Worm (Caenorhabditis elegans) whole organism, L4 larva: Measurements from ENCODE around the gene Y51H4A.938.
A peak's percentile ranks its signal among the peaks of the same experiment; 100 is the strongest.
"Not testable (repeated sequence)": the region's sequence is repeated elsewhere in the genome, so short reads cannot be mapped to it uniquely, and the experiment has no call there.

Experiments used
- D1046.2 ChIP-seq: fragments of 200-800 bp; sonication (Bioruptor generic); IDR thresholded peaks from 2 replicates; pipeline ENCODE4 v1.3.6; 2022; ENCODE audit warnings: missing genetic modification characterization, missing compliant biosample characterization
- F10B5.3 ChIP-seq: sonication (generic microtip); optimal IDR thresholded peaks from 2 replicates; lab custom pipeline; 2016; ENCODE audit warnings: mild to moderate bottlenecking, missing genetic modification characterization, missing compliant biosample characterization
- F49E8.2 ChIP-seq: sonication (generic microtip); optimal IDR thresholded peaks from 2 replicates; lab custom pipeline; 2016; ENCODE audit warnings: missing compliant biosample characterization, mild to moderate bottlenecking, missing genetic modification characterization, borderline replicate concordance
- T20F7.1 ChIP-seq: fragments of 200-800 bp; sonication (Bioruptor generic); optimal IDR thresholded peaks from 2 replicates; lab custom pipeline; 2018; ENCODE audit warnings: mild to moderate bottlenecking, missing genetic modification characterization, missing compliant biosample characterization
- T26A8.4 ChIP-seq: fragments of 200-800 bp; sonication (Bioruptor generic); IDR thresholded peaks from 2 replicates; pipeline ENCODE4 v1.3.6; 2022; ENCODE audit warnings: missing genetic modification characterization, missing compliant biosample characterization
- Y5F2A.4 ChIP-seq: fragments of 200-800 bp; sonication (Bioruptor generic); optimal IDR thresholded peaks from 2 replicates; lab custom pipeline; 2018; ENCODE audit warnings: mild to moderate bottlenecking, missing genetic modification characterization, missing compliant biosample characterization
- ZK337.2 ChIP-seq: fragments of 200-800 bp; sonication (Bioruptor generic); IDR thresholded peaks from 2 replicates; pipeline ENCODE4 v1.3.6; 2022; ENCODE audit warnings: missing genetic modification reagents, missing genetic modification characterization, missing compliant biosample characterization
- aha-1 ChIP-seq: fragments of 150-350 bp; peaks from one replicate; lab custom pipeline; 2014; ENCODE audit warnings: missing biosample characterization, missing genetic modification characterization
- aly-2 ChIP-seq: sonication (generic microtip); optimal IDR thresholded peaks from 2 replicates; lab custom pipeline; 2018; ENCODE audit warnings: missing biosample characterization, missing genetic modification characterization
- ama-1 ChIP-seq: fragments of 150-350 bp; optimal IDR thresholded peaks from 2 replicates; lab custom pipeline; 2014; ENCODE audit warnings: inconsistent platforms, mixed read lengths
- arid-1 ChIP-seq: fragments of 200-800 bp; sonication (Bioruptor generic); conservative IDR thresholded peaks from 2 replicates; pipeline ENCODE4 v1.3.6; 2022; ENCODE audit warnings: missing genetic modification reagents, missing genetic modification characterization, missing compliant biosample characterization
- daf-12 ChIP-seq: fragments of 150-350 bp; optimal IDR thresholded peaks from 2 replicates; lab custom pipeline; 2014; ENCODE audit warnings: missing biosample characterization, missing genetic modification reagents, missing genetic modification characterization
- daf-16 ChIP-seq, 3 experiments: sonication (generic microtip); optimal IDR thresholded peaks; 2 replicates each; lab custom pipeline; 2016 to 2017; ENCODE audit warnings: missing genetic modification characterization in 3 of 3, missing genetic modification reagents in 3 of 3, mild to moderate bottlenecking in 2 of 3, missing compliant biosample characterization in 2 of 3, missing biosample characterization in 1 of 3, moderate library complexity in 1 of 3
- daf-19 ChIP-seq: fragments of 200-800 bp; sonication (Bioruptor generic); conservative IDR thresholded peaks from 2 replicates; pipeline ENCODE4 v1.3.6; 2022; ENCODE audit warnings: missing genetic modification characterization, missing compliant biosample characterization
- dmd-6 ChIP-seq: fragments of 200-800 bp; sonication (Bioruptor generic); IDR thresholded peaks from 2 replicates; pipeline ENCODE4 v1.3.6; 2022; ENCODE audit warnings: missing genetic modification reagents, missing genetic modification characterization, missing compliant biosample characterization
- dmd-8 ChIP-seq: fragments of 200-800 bp; sonication (Bioruptor generic); IDR thresholded peaks from 2 replicates; pipeline ENCODE4 v1.3.6; 2022; ENCODE audit warnings: missing genetic modification characterization, missing compliant biosample characterization
- dpl-1 ChIP-seq: fragments of 150-350 bp; optimal IDR thresholded peaks from 2 replicates; lab custom pipeline; 2014; ENCODE audit warnings: missing biosample characterization, missing genetic modification reagents, missing genetic modification characterization
- dve-1 ChIP-seq: sonication (generic microtip); optimal IDR thresholded peaks from 2 replicates; lab custom pipeline; 2017; ENCODE audit warnings: antibody characterized with exemption, mild to moderate bottlenecking, missing genetic modification characterization, missing compliant biosample characterization; ENCODE audit not compliant: insufficient read depth
- egl-27 ChIP-seq: sonication (generic microtip); optimal IDR thresholded peaks from 3 replicates; lab custom pipeline; 2017; ENCODE audit warnings: missing biosample characterization, missing genetic modification reagents, missing genetic modification characterization
- egl-43 ChIP-seq: fragments of 200-800 bp; sonication (Bioruptor generic); IDR thresholded peaks from 2 replicates; pipeline ENCODE4 v1.3.6; 2022; ENCODE audit warnings: missing genetic modification reagents, missing genetic modification characterization, missing compliant biosample characterization
- fkh-10 ChIP-seq: fragments of 150-350 bp; optimal IDR thresholded peaks from 2 replicates; lab custom pipeline; 2014; ENCODE audit warnings: missing biosample characterization, missing genetic modification reagents, missing genetic modification characterization
- gei-8 ChIP-seq: fragments of 200-800 bp; sonication (Bioruptor generic); optimal IDR thresholded peaks from 2 replicates; lab custom pipeline; 2018; ENCODE audit warnings: mild to moderate bottlenecking, missing genetic modification characterization, missing compliant biosample characterization
- hif-1 ChIP-seq, 2 experiments: sonication (generic microtip); optimal IDR thresholded peaks; 2 replicates each; lab custom pipeline; 2016 to 2017; ENCODE audit warnings: missing compliant biosample characterization in 2 of 2, missing genetic modification characterization in 2 of 2, missing genetic modification reagents in 2 of 2, missing genotype in 2 of 2, mild to moderate bottlenecking in 1 of 2
- hlh-30 ChIP-seq: sonication (generic microtip); optimal IDR thresholded peaks from 2 replicates; lab custom pipeline; 2017; ENCODE audit warnings: antibody characterized with exemption, mild to moderate bottlenecking, missing genetic modification characterization, missing compliant biosample characterization; ENCODE audit not compliant: insufficient read depth
- jun-1 ChIP-seq: fragments of 150-350 bp; optimal IDR thresholded peaks from 2 replicates; lab custom pipeline; 2014; ENCODE audit warnings: missing biosample characterization, missing genetic modification reagents, missing genetic modification characterization
- lin-1 ChIP-seq: fragments of 200-800 bp; sonication (Bioruptor generic); IDR thresholded peaks from 2 replicates; pipeline ENCODE4 v1.3.6; 2022; ENCODE audit warnings: missing genetic modification reagents, missing genetic modification characterization, missing compliant biosample characterization
- lin-15B ChIP-seq: fragments of 150-350 bp; sonication (generic microtip); optimal IDR thresholded peaks from 3 replicates; lab custom pipeline; 2014; ENCODE audit warnings: missing biosample characterization, missing genetic modification characterization
- lin-38 ChIP-seq: fragments of 200-800 bp; sonication (Bioruptor generic); IDR thresholded peaks from 2 replicates; pipeline ENCODE4 v1.3.6; 2022; ENCODE audit warnings: missing genetic modification reagents, missing genetic modification characterization, missing compliant biosample characterization
- madf-9 ChIP-seq: fragments of 200-800 bp; sonication (Bioruptor generic); conservative IDR thresholded peaks from 2 replicates; pipeline ENCODE4 v1.3.6; 2022; ENCODE audit warnings: missing genetic modification reagents, missing genetic modification characterization, missing compliant biosample characterization
- mep-1 ChIP-seq: fragments of 150-350 bp; sonication (generic microtip); optimal IDR thresholded peaks from 3 replicates; lab custom pipeline; 2014; ENCODE audit warnings: missing biosample characterization, missing genetic modification characterization
- nhr-25 ChIP-seq: sonication (generic microtip); optimal IDR thresholded peaks from 2 replicates; lab custom pipeline; 2017; ENCODE audit warnings: missing genetic modification characterization, mild to moderate bottlenecking, missing compliant biosample characterization, antibody characterized with exemption, moderate library complexity, borderline replicate concordance; ENCODE audit not compliant: insufficient read depth
- nhr-42 ChIP-seq: fragments of 200-800 bp; sonication (Bioruptor generic); IDR thresholded peaks from 2 replicates; pipeline ENCODE4 v1.3.6; 2022; ENCODE audit warnings: missing genetic modification characterization, missing compliant biosample characterization
- nhr-6 ChIP-seq: fragments of 150-350 bp; optimal IDR thresholded peaks from 2 replicates; lab custom pipeline; 2014; ENCODE audit warnings: missing biosample characterization, missing genetic modification characterization
- pqm-1 ChIP-seq: sonication (generic microtip); optimal IDR thresholded peaks from 2 replicates; lab custom pipeline; 2017; ENCODE audit warnings: missing biosample characterization, missing genetic modification characterization
- skn-1 ChIP-seq: fragments of 150-350 bp; optimal IDR thresholded peaks from 2 replicates; lab custom pipeline; 2014; ENCODE audit warnings: missing biosample characterization, missing genetic modification characterization
- snpc-1.2 ChIP-seq: fragments of 200-800 bp; sonication (Bioruptor generic); IDR thresholded peaks from 2 replicates; pipeline ENCODE4 v1.3.6; 2022; ENCODE audit warnings: missing genetic modification reagents, missing genetic modification characterization, missing compliant biosample characterization
- tag-97 ChIP-seq: fragments of 200-800 bp; sonication (Bioruptor generic); IDR thresholded peaks from 2 replicates; pipeline ENCODE4 v1.3.6; 2022; ENCODE audit warnings: missing genetic modification characterization, missing compliant biosample characterization
- unc-130 ChIP-seq: sonication (generic microtip); optimal IDR thresholded peaks from 2 replicates; lab custom pipeline; 2016; ENCODE audit warnings: missing genetic modification reagents, missing genetic modification characterization, missing compliant biosample characterization
- unc-39 ChIP-seq: sonication (generic microtip); optimal IDR thresholded peaks from 2 replicates; lab custom pipeline; 2017; ENCODE audit warnings: missing biosample characterization, missing genetic modification characterization
- zag-1 ChIP-seq: fragments of 150-350 bp; optimal IDR thresholded peaks from 2 replicates; lab custom pipeline; 2014; ENCODE audit warnings: missing biosample characterization, missing genetic modification characterization
- zfp-2 ChIP-seq: sonication (generic microtip); optimal IDR thresholded peaks from 2 replicates; lab custom pipeline; 2016; ENCODE audit warnings: mild to moderate bottlenecking, missing genetic modification characterization, missing compliant biosample characterization
- zip-2 ChIP-seq: fragments of 150-350 bp; optimal IDR thresholded peaks from 2 replicates; lab custom pipeline; 2014; ENCODE audit warnings: missing biosample characterization, missing genetic modification characterization
- ztf-11 ChIP-seq: fragments of 150-350 bp; optimal IDR thresholded peaks from 2 replicates; lab custom pipeline; 2014; ENCODE audit warnings: missing biosample characterization, missing genetic modification characterization
- ztf-7 ChIP-seq: fragments of 150-350 bp; optimal IDR thresholded peaks from 2 replicates; lab custom pipeline; 2014; ENCODE audit warnings: missing biosample characterization, missing genetic modification characterization

Gene Y51H4A.938

DNA sequence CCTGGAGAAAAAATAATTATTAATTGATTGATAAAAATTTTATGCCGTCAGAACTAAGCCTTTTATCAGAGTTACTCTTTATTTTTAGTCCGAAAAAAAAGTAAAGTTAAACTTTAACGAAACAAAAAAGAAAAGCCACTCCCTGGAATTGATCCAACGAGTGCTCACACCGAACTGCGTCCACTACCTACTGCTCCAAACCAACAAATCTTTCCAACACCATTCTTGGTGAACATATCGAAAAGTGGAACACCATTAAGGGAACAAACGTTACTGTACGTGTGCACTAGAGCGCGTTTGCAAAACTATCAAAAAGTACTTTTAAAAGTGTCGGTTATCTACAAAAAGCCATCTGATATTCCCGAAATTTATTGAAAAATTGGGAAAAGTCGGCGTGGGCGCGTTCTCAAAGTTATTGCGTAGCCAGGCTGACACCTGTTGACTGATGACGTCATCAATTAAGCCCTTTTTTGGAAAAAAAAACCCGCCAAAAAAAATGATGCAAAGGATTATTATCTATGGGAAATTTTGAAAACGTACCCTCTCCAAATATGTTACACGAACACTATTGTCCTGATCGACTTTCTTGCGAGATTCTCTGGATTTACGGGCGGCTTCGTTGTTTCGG is 22.7 kb downstream of the Y51H4A.938 start (continued):
- peak; percentile 69; the same call in 1 of the 2 replicates for TF ChIP-seq madf-9 (GFP tag; lab: Robert Waterston, UW)
- no peak for TF ChIP-seq nhr-25
- TF ChIP-seq lin-1 (GFP tag; lab: Robert Waterston, UW) = peak; percentile 65
- TF ChIP-seq tag-97 (GFP tag; lab: Robert Waterston, UW) = no peak
- no peak for TF ChIP-seq skn-1 (tag; lab: Kevin White, UChicago)
- TF ChIP-seq daf-12 = no peak
- TF ChIP-seq lin-15B = no peak
- TF ChIP-seq daf-16 (GFP tag; optimal IDR thresholded peaks at IDR 0.05; lab: Kevin White, UChicago) = peak in 1 of 2 experiments; percentile 81
- TF ChIP-seq daf-16 (tag; optimal IDR thresholded peaks at IDR 0.05; lab: Kevin White, UChicago) = no peak
- peak; percentile 26 for TF ChIP-seq aha-1 (tag; lab: Kevin White, UChicago)
- no peak for TF ChIP-seq dpl-1 (GFP tag; lab: Kevin White, UChicago)
- 0 out of 2 replicates have a peak, but pooled peaks have one; percentile 9 for TF ChIP-seq ZK337.2 (GFP tag; lab: Robert Waterston, UW)
- TF ChIP-seq zfp-2 (tag; lab: Kevin White, UChicago) = no peak
- TF ChIP-seq ztf-11 = no peak
- no peak for TF ChIP-seq daf-19 (GFP tag; lab: Robert Waterston, UW)
- TF ChIP-seq egl-27 = no peak
- no peak for TF ChIP-seq gei-8
- no peak for TF ChIP-seq ama-1
- no peak for TF ChIP-seq jun-1 (tag; lab: Kevin White, UChicago)
- no peak for TF ChIP-seq unc-39 (tag; lab: Kevin White, UChicago)
- TF ChIP-seq nhr-6 (tag; lab: Kevin White, UChicago) = no peak
- TF ChIP-seq nhr-42 (GFP tag; lab: Robert Waterston, UW) = 0 out of 2 replicates have a peak, but pooled peaks have one; percentile 46
- TF ChIP-seq Y5F2A.4 (GFP tag; lab: Kevin White, UChicago) = peak; percentile 66
- no peak for TF ChIP-seq ztf-7

DNA sequence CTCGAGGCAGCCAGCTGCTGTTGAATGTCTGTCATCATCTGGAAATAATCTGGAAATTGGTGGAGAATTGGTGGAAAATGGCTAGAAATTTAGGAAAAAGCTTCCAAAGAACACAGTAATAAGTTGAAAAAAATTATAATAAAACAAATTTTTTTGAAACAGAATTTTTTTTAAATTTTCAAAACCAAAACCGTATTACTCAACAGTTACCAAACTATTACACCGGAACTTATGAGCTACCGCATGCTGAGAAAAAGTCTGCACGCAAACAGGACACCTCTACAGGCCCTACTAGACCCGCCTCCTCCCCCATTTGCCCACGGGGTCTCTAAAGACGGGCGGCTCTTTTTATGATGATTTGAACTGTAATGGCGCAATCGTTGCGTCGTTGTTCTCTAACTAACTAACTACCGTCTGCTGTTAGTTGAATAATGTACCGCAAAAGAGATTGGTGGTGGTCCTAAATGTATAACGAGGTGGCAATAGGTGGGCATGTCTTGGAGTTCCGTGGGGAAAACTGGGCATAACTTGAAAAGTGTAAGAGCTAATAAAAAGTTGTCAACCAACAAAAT is 24.7 kb downstream of the Y51H4A.938 start, which contains the start of gene zip-7:
TSS of gene zip-7 (minus strand) at position 51 of the 572 bp plus-strand sequence.
- TF ChIP-seq zip-2 (tag; lab: Kevin White, UChicago) (no peak), hif-1 (tag; optimal IDR thresholded peaks at IDR 0.05; lab: Kevin White, UChicago) (no peak), lin-38 (GFP tag; lab: Robert Waterston, UW) (no peak), skn-1 (tag; lab: Kevin White, UChicago) (no peak), unc-130 (GFP tag; lab: Kevin White, UChicago) (no peak)

DNA sequence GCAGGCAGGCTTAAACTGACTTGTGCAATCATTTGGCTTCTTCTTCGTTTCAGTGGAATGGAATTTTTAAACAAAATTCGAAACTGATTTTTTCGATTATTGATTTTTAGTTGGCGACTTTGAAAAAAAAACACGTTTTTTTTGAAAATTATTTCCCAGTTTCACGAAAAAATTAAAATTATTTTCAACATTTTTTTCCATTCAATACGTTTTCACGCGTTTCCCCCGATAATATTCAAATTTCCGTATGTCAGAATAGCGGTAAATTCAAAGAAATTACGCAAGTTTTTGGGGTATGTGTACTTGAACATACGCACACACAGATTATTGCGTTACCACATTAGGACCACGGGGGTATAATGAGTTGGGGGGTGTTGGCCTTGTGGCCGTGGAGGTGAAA is 26.1 kb downstream of the Y51H4A.938 start, which contains the start of gene Y51H4A.935:
TSS of gene Y51H4A.935 (minus strand) at position 101 of the 400 bp plus-strand sequence.
- not testable (repeated sequence) for TF ChIP-seq dpl-1 (GFP tag; lab: Kevin White, UChicago); F10B5.3 (tag; lab: Kevin White, UChicago); D1046.2 (GFP tag; lab: Robert Waterston, UW)

DNA sequence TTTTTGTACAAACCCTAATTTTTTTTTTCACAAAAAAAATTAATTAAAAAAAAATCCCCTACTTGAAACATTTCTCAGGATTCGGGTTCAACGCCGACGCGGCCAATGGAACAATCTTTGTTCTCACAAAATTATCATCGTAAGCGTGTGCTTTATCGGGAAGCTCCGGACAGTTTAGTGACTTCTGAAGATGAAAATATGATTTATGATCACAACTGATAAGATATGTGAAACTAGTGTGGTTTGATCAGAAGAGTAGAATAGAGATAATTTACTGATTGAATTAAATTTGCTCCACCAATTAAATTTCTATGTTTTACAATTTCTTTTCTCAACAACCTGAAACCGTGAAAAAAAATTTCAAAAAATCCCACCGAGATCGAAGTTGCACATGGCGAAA is 44.0 kb downstream of the Y51H4A.938 start:
- TF ChIP-seq arid-1 (GFP tag; lab: Robert Waterston, UW) (no peak), T26A8.4 (GFP tag; lab: Robert Waterston, UW) (no peak), F49E8.2 (no peak), daf-16 (GFP tag; optimal IDR thresholded peaks at IDR 0.05; lab: Kevin White, UChicago) (no peak), daf-16 (tag; optimal IDR thresholded peaks at IDR 0.05; lab: Kevin White, UChicago) (peak; percentile 38), snpc-1.2 (0 out of 2 replicates have a peak, but pooled peaks have one; percentile 43), zag-1 (tag; lab: Kevin White, UChicago) (no peak), aha-1 (tag; lab: Kevin White, UChicago) (no peak), tag-97 (GFP tag; lab: Robert Waterston, UW) (no peak), aly-2 (tag; lab: Kevin White, UChicago) (no peak), Y5F2A.4 (GFP tag; lab: Kevin White, UChicago) (no peak), dmd-6 (no peak), ztf-7 (no peak), T20F7.1 (GFP tag; lab: Kevin White, UChicago) (no peak), dve-1 (tag; lab: Kevin White, UChicago) (peak; percentile 35), hlh-30 (no peak), fkh-10 (no peak), ZK337.2 (GFP tag; lab: Robert Waterston, UW) (no peak), egl-43 (GFP tag; lab: Robert Waterston, UW) (no peak), dmd-8 (GFP tag; lab: Robert Waterston, UW) (no peak), mep-1 (tag; lab: Kevin White, UChicago) (no peak), pqm-1 (tag; lab: Kevin White, UChicago) (peak; percentile 57)
